Fruit fly (Drosophila melanogaster) whole organism, prepupa: ENCODE data around the gene wat.

Experiments used
- Blimp-1 ChIP-seq: fragments of 200-800 bp; sonication (Bioruptor generic); optimal IDR thresholded peaks from 3 replicates; lab custom pipeline; 2017; ENCODE audit warnings: missing biosample characterization, missing genetic modification characterization, mild to moderate bottlenecking, moderate library complexity, missing genetic modification reagents
- CG10631 ChIP-seq: fragments of 200-800 bp; sonication (Bioruptor generic); optimal IDR thresholded peaks from 2 replicates; lab custom pipeline; 2016; ENCODE audit warnings: missing biosample characterization, missing genetic modification characterization
- CG10669 ChIP-seq: fragments of 200-800 bp; sonication (Bioruptor generic); optimal IDR thresholded peaks from 3 replicates; lab custom pipeline; 2018; ENCODE audit warnings: missing biosample characterization, mild to moderate bottlenecking, missing genetic modification characterization, moderate library complexity
- CG11294 ChIP-seq: fragments of 200-800 bp; sonication (Bioruptor generic); IDR thresholded peaks from 2 replicates; pipeline ENCODE4 v1.3.6; 2022; ENCODE audit warnings: missing biosample characterization, missing genetic modification characterization
- CG11762 ChIP-seq: fragments of 200-800 bp; sonication (Bioruptor generic); optimal IDR thresholded peaks from 3 replicates; lab custom pipeline; 2016; ENCODE audit warnings: missing biosample characterization, missing genetic modification characterization; ENCODE audit not compliant: insufficient read depth
- CG11902 ChIP-seq: fragments of 200-800 bp; sonication (Bioruptor generic); optimal IDR thresholded peaks from 3 replicates; lab custom pipeline; 2016; ENCODE audit warnings: missing biosample characterization, missing genetic modification characterization
- CG15336 ChIP-seq: fragments of 200-800 bp; sonication (Bioruptor generic); IDR thresholded peaks from 2 replicates; pipeline ENCODE4 v1.3.6; 2022; ENCODE audit warnings: missing biosample characterization, missing genetic modification characterization
- CG1621 ChIP-seq: fragments of 200-800 bp; sonication (Bioruptor generic); optimal IDR thresholded peaks from 3 replicates; lab custom pipeline; 2018; ENCODE audit warnings: missing biosample characterization, mild to moderate bottlenecking, missing genetic modification characterization
- CG3032 ChIP-seq: fragments of 200-800 bp; optimal IDR thresholded peaks from 2 replicates; lab custom pipeline; 2019; ENCODE audit warnings: missing biosample characterization, mild to moderate bottlenecking, missing genetic modification characterization, moderate library complexity
- CG31627 ChIP-seq: fragments of 200-800 bp; sonication (Bioruptor generic); optimal IDR thresholded peaks from 3 replicates; lab custom pipeline; 2016; ENCODE audit warnings: missing biosample characterization, missing genetic modification characterization
- CG32006 ChIP-seq: fragments of 200-800 bp; sonication (Bioruptor generic); optimal IDR thresholded peaks from 3 replicates; lab custom pipeline; 2017; ENCODE audit warnings: missing biosample characterization, mild to moderate bottlenecking, missing genetic modification characterization
- CG34406 ChIP-seq: fragments of 200-800 bp; sonication (Bioruptor generic); optimal IDR thresholded peaks from 3 replicates; lab custom pipeline; 2016; ENCODE audit warnings: missing biosample characterization, missing genetic modification characterization
- CG3919 ChIP-seq: fragments of 200-800 bp; sonication (Bioruptor generic); optimal IDR thresholded peaks from 3 replicates; lab custom pipeline; 2016; ENCODE audit warnings: missing biosample characterization, missing genetic modification characterization
- CG4318 ChIP-seq: fragments of 200-800 bp; sonication (Bioruptor generic); optimal IDR thresholded peaks from 3 replicates; lab custom pipeline; 2017; ENCODE audit warnings: missing biosample characterization, mild to moderate bottlenecking, missing genetic modification characterization
- CG6163 ChIP-seq: fragments of 200-800 bp; sonication (Bioruptor generic); IDR thresholded peaks from 3 replicates; pipeline ENCODE4 v1.3.6; 2022; ENCODE audit warnings: missing biosample characterization, missing genetic modification characterization
- CG6792 ChIP-seq: fragments of 200-800 bp; sonication (Bioruptor generic); optimal IDR thresholded peaks from 3 replicates; lab custom pipeline; 2016; ENCODE audit warnings: missing biosample characterization, missing genetic modification characterization
- CG6808 ChIP-seq: fragments of 200-800 bp; sonication (Bioruptor generic); optimal IDR thresholded peaks from 3 replicates; lab custom pipeline; 2017; ENCODE audit warnings: missing biosample characterization, missing genetic modification characterization, mild to moderate bottlenecking, moderate library complexity, missing genetic modification reagents
- CG6854 ChIP-seq: fragments of 200-800 bp; sonication (Bioruptor generic); optimal IDR thresholded peaks from 2 replicates; lab custom pipeline; 2017; ENCODE audit warnings: missing biosample characterization, mild to moderate bottlenecking, missing genetic modification characterization
- CG7368 ChIP-seq: fragments of 200-800 bp; sonication (Bioruptor generic); optimal IDR thresholded peaks from 3 replicates; lab custom pipeline; 2016; ENCODE audit warnings: missing biosample characterization, missing genetic modification characterization
- CG8119 ChIP-seq: fragments of 200-800 bp; sonication (Bioruptor generic); IDR thresholded peaks from 3 replicates; pipeline ENCODE4 v1.3.6; 2022; ENCODE audit warnings: missing biosample characterization, missing genetic modification characterization
- CG8632 ChIP-seq: fragments of 200-800 bp; sonication (Bioruptor generic); optimal IDR thresholded peaks from 3 replicates; lab custom pipeline; 2016; ENCODE audit warnings: missing biosample characterization, missing genetic modification characterization
- CG9139 ChIP-seq: fragments of 200-800 bp; sonication (Bioruptor generic); optimal IDR thresholded peaks from 3 replicates; lab custom pipeline; 2017; ENCODE audit warnings: missing biosample characterization, mild to moderate bottlenecking, missing genetic modification characterization
- Eip93F ChIP-seq: fragments of 200-800 bp; sonication (Bioruptor generic); optimal IDR thresholded peaks from 2 replicates; lab custom pipeline; 2016; ENCODE audit warnings: missing biosample characterization, mild to moderate bottlenecking, missing genetic modification characterization
- Ets21C ChIP-seq: fragments of 200-800 bp; sonication (Bioruptor generic); optimal IDR thresholded peaks from 3 replicates; lab custom pipeline; 2016; ENCODE audit warnings: missing biosample characterization, missing genetic modification characterization
- Ets96B ChIP-seq: fragments of 200-800 bp; optimal IDR thresholded peaks from 2 replicates; lab custom pipeline; 2019; ENCODE audit warnings: missing biosample characterization, mild to moderate bottlenecking, missing genetic modification characterization, moderate library complexity
- Gug ChIP-seq: fragments of 200-800 bp; sonication (Bioruptor generic); IDR thresholded peaks from 2 replicates; pipeline ENCODE4 v1.3.6; 2022; ENCODE audit warnings: missing biosample characterization, missing genetic modification characterization
- Hr38 ChIP-seq: sonication (Bioruptor generic); optimal IDR thresholded peaks from 2 replicates; lab custom pipeline; 2016; ENCODE audit warnings: missing biosample characterization, missing genetic modification characterization
- Hr39 ChIP-seq: fragments of 200-800 bp; sonication (Bioruptor generic); optimal IDR thresholded peaks from 2 replicates; lab custom pipeline; 2016; ENCODE audit warnings: missing biosample characterization, missing genetic modification characterization
- Hr4 ChIP-seq: fragments of 200-800 bp; sonication (Bioruptor generic); optimal IDR thresholded peaks from 3 replicates; lab custom pipeline; 2016; ENCODE audit warnings: missing biosample characterization, missing genetic modification characterization
- Lpt ChIP-seq: fragments of 200-800 bp; sonication (Bioruptor generic); optimal IDR thresholded peaks from 3 replicates; lab custom pipeline; 2016; ENCODE audit warnings: missing biosample characterization, missing genetic modification characterization
- Met ChIP-seq: fragments of 200-800 bp; sonication (Bioruptor generic); optimal IDR thresholded peaks from 3 replicates; lab custom pipeline; 2016; ENCODE audit warnings: missing biosample characterization, missing genetic modification characterization
- Smox ChIP-seq: fragments of 200-800 bp; sonication (Bioruptor generic); optimal IDR thresholded peaks from 3 replicates; lab custom pipeline; 2016; ENCODE audit warnings: missing biosample characterization, missing genetic modification characterization
- Sox102F ChIP-seq: fragments of 200-800 bp; sonication (Bioruptor generic); optimal IDR thresholded peaks from 2 replicates; lab custom pipeline; 2016; ENCODE audit warnings: missing biosample characterization, mild to moderate bottlenecking, missing genetic modification characterization
- achi ChIP-seq: fragments of 200-800 bp; sonication (Bioruptor generic); optimal IDR thresholded peaks from 3 replicates; lab custom pipeline; 2016; ENCODE audit warnings: missing biosample characterization, missing genetic modification characterization
- acj6 ChIP-seq: fragments of 200-800 bp; sonication (Bioruptor generic); optimal IDR thresholded peaks from 3 replicates; lab custom pipeline; 2016; ENCODE audit warnings: missing biosample characterization, missing genetic modification characterization
- cyc ChIP-seq: fragments of 200-800 bp; sonication (Bioruptor generic); optimal IDR thresholded peaks from 3 replicates; lab custom pipeline; 2016; ENCODE audit warnings: missing biosample characterization, missing genetic modification characterization
- dac ChIP-seq: fragments of 200-800 bp; sonication (Bioruptor generic); optimal IDR thresholded peaks from 2 replicates; lab custom pipeline; 2017; ENCODE audit warnings: missing biosample characterization, mild to moderate bottlenecking, missing genetic modification characterization
- dsx ChIP-seq: fragments of 200-800 bp; optimal IDR thresholded peaks from 3 replicates; lab custom pipeline; 2019; ENCODE audit warnings: missing biosample characterization, mild to moderate bottlenecking, missing genetic modification characterization, moderate library complexity; ENCODE audit not compliant: poor library complexity, severe bottlenecking
- eg ChIP-seq: fragments of 200-800 bp; sonication (Bioruptor generic); IDR thresholded peaks from 3 replicates; pipeline ENCODE4 v1.3.6; 2022; ENCODE audit warnings: missing biosample characterization, missing genetic modification characterization
- fd59A ChIP-seq: fragments of 200-800 bp; sonication (Bioruptor generic); optimal IDR thresholded peaks from 2 replicates; lab custom pipeline; 2017; ENCODE audit warnings: missing biosample characterization, mild to moderate bottlenecking, missing genetic modification characterization, missing genetic modification reagents
- fd85E ChIP-seq: fragments of 200-800 bp; sonication (Bioruptor generic); optimal IDR thresholded peaks from 3 replicates; lab custom pipeline; 2016; ENCODE audit warnings: missing biosample characterization, missing genetic modification characterization
- fkh ChIP-seq: fragments of 200-800 bp; sonication (Bioruptor generic); optimal IDR thresholded peaks from 3 replicates; lab custom pipeline; 2017; ENCODE audit warnings: missing biosample characterization, mild to moderate bottlenecking, missing genetic modification characterization, moderate library complexity
- lz ChIP-seq: fragments of 200-800 bp; sonication (Bioruptor generic); optimal IDR thresholded peaks from 3 replicates; lab custom pipeline; 2016; ENCODE audit warnings: missing biosample characterization, missing genetic modification characterization
- net ChIP-seq: fragments of 200-800 bp; sonication (Bioruptor generic); optimal IDR thresholded peaks from 3 replicates; lab custom pipeline; 2016; ENCODE audit warnings: missing biosample characterization, missing genetic modification characterization
- pdm3 ChIP-seq: fragments of 200-800 bp; sonication (Bioruptor generic); optimal IDR thresholded peaks from 3 replicates; lab custom pipeline; 2016; ENCODE audit warnings: missing biosample characterization, missing genetic modification characterization
- spab ChIP-seq: fragments of 200-800 bp; sonication (Bioruptor generic); optimal IDR thresholded peaks from 2 replicates; lab custom pipeline; 2017; ENCODE audit warnings: missing biosample characterization, mild to moderate bottlenecking, missing genetic modification characterization, missing genetic modification reagents
- ss ChIP-seq, 2 experiments: fragments of 200-800 bp; sonication (Bioruptor generic); optimal IDR thresholded peaks; 2 replicates in 1 of 2; 3 replicates in 1 of 2; lab custom pipeline; 2017 to 2018; ENCODE audit warnings: mild to moderate bottlenecking in 2 of 2, missing biosample characterization in 2 of 2, missing genetic modification characterization in 2 of 2, moderate library complexity in 1 of 2
- svp ChIP-seq: fragments of 200-800 bp; sonication (Bioruptor generic); peaks from one replicate; lab custom pipeline; 2016; ENCODE audit warnings: missing biosample characterization, missing genetic modification characterization
- topi ChIP-seq: fragments of 200-800 bp; sonication (Bioruptor generic); optimal IDR thresholded peaks from 3 replicates; lab custom pipeline; 2016; ENCODE audit warnings: missing biosample characterization, missing genetic modification characterization
- vri ChIP-seq: fragments of 200-800 bp; sonication (Bioruptor generic); optimal IDR thresholded peaks from 3 replicates; lab custom pipeline; 2016; ENCODE audit warnings: missing biosample characterization, mild to moderate bottlenecking, missing genetic modification characterization

wat gene

dm6 chr3R:29066285-29066684, 46.1 kb upstream of the wat start:
- TF ChIP-seq fkh (peak; percentile 83), CG11294 (GFP tag; lab: Robert Waterston, UW) (no peak)
- TF ChIP-seq, all 60 proteins: peak for 1

dm6 chr3R:29064682-29065100, 44.5 kb upstream of the wat start:
- peak; percentile 46 for TF ChIP-seq CG10669 (GFP tag; lab: Kevin White, UChicago)
- no peak for TF ChIP-seq CG15336
- no peak for TF ChIP-seq CG6163 (GFP tag; lab: Robert Waterston, UW)
- no peak for TF ChIP-seq Ets21C (GFP tag; lab: Kevin White, UChicago)
- peak; percentile 40 for TF ChIP-seq achi (GFP tag; lab: Kevin White, UChicago)
- TF ChIP-seq ss (GFP tag; optimal IDR thresholded peaks at IDR 0.05; lab: Kevin White, UChicago) = peak in 1 of 2 experiments; percentile 34
- peak; percentile 62 for TF ChIP-seq dsx (GFP tag; lab: Kevin White, UChicago)
- peak; percentile 26 for TF ChIP-seq CG34406 (GFP tag; lab: Kevin White, UChicago)
- TF ChIP-seq lz = peak; percentile 31
- peak; percentile 35 for TF ChIP-seq CG6792 (GFP tag; lab: Kevin White, UChicago)
- no peak for TF ChIP-seq CG4318 (GFP tag; lab: Kevin White, UChicago)
- TF ChIP-seq Hr39 (GFP tag; lab: Kevin White, UChicago) = peak; percentile 28
- peak; percentile 29 for TF ChIP-seq dac (GFP tag; lab: Kevin White, UChicago)
- no peak for TF ChIP-seq fkh
- peak; percentile 94 for TF ChIP-seq svp
- peak; percentile 15 for TF ChIP-seq pdm3 (GFP tag; lab: Kevin White, UChicago)
- peak; percentile 33 for TF ChIP-seq CG11762 (GFP tag; lab: Kevin White, UChicago)
- peak; percentile 60 for TF ChIP-seq Blimp-1
- TF ChIP-seq CG1621 (tag; lab: Kevin White, UChicago) = peak; percentile 15
- peak; percentile 8 for TF ChIP-seq CG3032 (tag; lab: Kevin White, UChicago)
- no peak for TF ChIP-seq CG7368 (GFP tag; lab: Kevin White, UChicago)
- TF ChIP-seq acj6 (GFP tag; lab: Kevin White, UChicago) = peak; percentile 22
- no peak for TF ChIP-seq fd59A (GFP tag; lab: Kevin White, UChicago)
- peak; percentile 30 for TF ChIP-seq Met (GFP tag; lab: Kevin White, UChicago)
- peak; percentile 29 for TF ChIP-seq CG9139 (GFP tag; lab: Kevin White, UChicago)
- peak; percentile 24 for TF ChIP-seq CG31627
- TF ChIP-seq Hr4 = peak; percentile 49
- no peak for TF ChIP-seq eg
- TF ChIP-seq CG6808 (GFP tag; lab: Kevin White, UChicago) = peak; percentile 0
- peak; percentile 45 for TF ChIP-seq Sox102F (GFP tag; lab: Kevin White, UChicago)
- peak; percentile 12 for TF ChIP-seq spab
- TF ChIP-seq CG3919 (GFP tag; lab: Kevin White, UChicago) = peak; percentile 55
- TF ChIP-seq CG11902 (GFP tag; lab: Kevin White, UChicago) = no peak
- TF ChIP-seq cyc (GFP tag; lab: Kevin White, UChicago) = peak; percentile 24
- TF ChIP-seq CG8119 (GFP tag; lab: Robert Waterston, UW) = no peak
- TF ChIP-seq Gug (GFP tag; lab: Robert Waterston, UW) = no peak
- peak; percentile 18 for TF ChIP-seq CG10631 (GFP tag; lab: Kevin White, UChicago)
- TF ChIP-seq CG32006 = peak; percentile 52
- no peak for TF ChIP-seq Smox (GFP tag; lab: Kevin White, UChicago)
- TF ChIP-seq Lpt (GFP tag; lab: Kevin White, UChicago) = peak; percentile 35
- TF ChIP-seq Ets96B = peak; percentile 33
- peak; percentile 73 for TF ChIP-seq net (GFP tag; lab: Kevin White, UChicago)
- TF ChIP-seq topi (GFP tag; lab: Kevin White, UChicago) = peak; percentile 62
- peak; percentile 43 for TF ChIP-seq CG8632
- no peak for TF ChIP-seq Hr38 (GFP tag; lab: Kevin White, UChicago)
- no peak for TF ChIP-seq Eip93F (GFP tag; lab: Kevin White, UChicago)
- peak; percentile 10 for TF ChIP-seq CG6854 (GFP tag; lab: Kevin White, UChicago)
- TF ChIP-seq vri = peak; percentile 44
- no peak for TF ChIP-seq fd85E (GFP tag; lab: Kevin White, UChicago)
